Fruit fly (Drosophila melanogaster) Kc167 (cell line): ENCODE results near the gene lbl.

Experiments used
- Myc ChIP-seq: fragments of >200 bp; optimal IDR thresholded peaks from 2 replicates; lab custom pipeline; 2017; ENCODE audit warnings: missing external identifiers
- Sin3A ChIP-seq: fragments of >200 bp; optimal IDR thresholded peaks from 2 replicates; lab custom pipeline; 2018; ENCODE audit warnings: missing external identifiers
- h ChIP-seq: fragments of >200 bp; optimal IDR thresholded peaks from 3 replicates; lab custom pipeline; 2018; ENCODE audit warnings: missing external identifiers
- insv ChIP-seq: fragments of >200 bp; optimal IDR thresholded peaks from 3 replicates; lab custom pipeline; 2018; ENCODE audit warnings: missing external identifiers
- psq ChIP-seq: fragments of >200 bp; optimal IDR thresholded peaks from 2 replicates; lab custom pipeline; 2017; ENCODE audit warnings: missing external identifiers
- ttk ChIP-seq: sonication (Bioruptor generic); optimal IDR thresholded peaks from 2 replicates; lab custom pipeline; 2017; ENCODE audit warnings: missing external identifiers

lbl gene

dm6 chr3R:21433879-21434559 lies at the start of gene lbl:
TSS of gene lbl (minus strand) at chr3R:21434133.
- TF ChIP-seq Myc (lab: Kevin White, UChicago), result no peak
- TF ChIP-seq Sin3A, result no peak
- no peak for TF ChIP-seq insv (lab: Kevin White, UChicago)
- TF ChIP-seq psq (lab: Kevin White, UChicago), result no peak
- TF ChIP-seq h (lab: Kevin White, UChicago), result no peak

- TF ChIP-seq insv (lab: Kevin White, UChicago) (no peak), psq (lab: Kevin White, UChicago) (no peak), Sin3A (no peak), ttk (lab: Kevin White, UChicago) (no peak), h (lab: Kevin White, UChicago) (no peak), Myc (lab: Kevin White, UChicago) (no peak)
Measured at dm6 chr3R:21481960-21482359, 48.0 kb upstream of the lbl start, which contains the start of gene Fancm. TSS of gene Fancm (plus strand) at chr3R:21482325.

- no peak for TF ChIP-seq Myc (lab: Kevin White, UChicago)
- no peak for TF ChIP-seq ttk (lab: Kevin White, UChicago)
- TF ChIP-seq insv (lab: Kevin White, UChicago), result no peak
- TF ChIP-seq psq (lab: Kevin White, UChicago), result no peak
- TF ChIP-seq h (lab: Kevin White, UChicago), result no peak
- TF ChIP-seq Sin3A, result no peak
Measured at dm6 chr3R:21471179-21471578, 37.2 kb upstream of the lbl start.

- TF ChIP-seq psq (lab: Kevin White, UChicago) (no peak), Myc (lab: Kevin White, UChicago) (no peak), ttk (lab: Kevin White, UChicago) (no peak), insv (lab: Kevin White, UChicago) (no peak), h (lab: Kevin White, UChicago) (no peak), Sin3A (no peak)
Measured at dm6 chr3R:21470272-21470671, 36.3 kb upstream of the lbl start.

dm6 chr3R:21459948-21460347 lies 26.0 kb upstream of the lbl start:
- no peak for TF ChIP-seq psq (lab: Kevin White, UChicago)
- no peak for TF ChIP-seq h (lab: Kevin White, UChicago)
- TF ChIP-seq ttk (lab: Kevin White, UChicago), result no peak
- no peak for TF ChIP-seq Sin3A
- TF ChIP-seq insv (lab: Kevin White, UChicago), result no peak
- no peak for TF ChIP-seq Myc (lab: Kevin White, UChicago)

dm6 chr3R:21458445-21458844 lies 24.5 kb upstream of the lbl start:
- TF ChIP-seq h (lab: Kevin White, UChicago), result no peak
- no peak for TF ChIP-seq insv (lab: Kevin White, UChicago)

dm6 chr3R:21456774-21457173 lies 22.8 kb upstream of the lbl start:
- TF ChIP-seq insv (lab: Kevin White, UChicago), result no peak
- no peak for TF ChIP-seq h (lab: Kevin White, UChicago)

DNA sequence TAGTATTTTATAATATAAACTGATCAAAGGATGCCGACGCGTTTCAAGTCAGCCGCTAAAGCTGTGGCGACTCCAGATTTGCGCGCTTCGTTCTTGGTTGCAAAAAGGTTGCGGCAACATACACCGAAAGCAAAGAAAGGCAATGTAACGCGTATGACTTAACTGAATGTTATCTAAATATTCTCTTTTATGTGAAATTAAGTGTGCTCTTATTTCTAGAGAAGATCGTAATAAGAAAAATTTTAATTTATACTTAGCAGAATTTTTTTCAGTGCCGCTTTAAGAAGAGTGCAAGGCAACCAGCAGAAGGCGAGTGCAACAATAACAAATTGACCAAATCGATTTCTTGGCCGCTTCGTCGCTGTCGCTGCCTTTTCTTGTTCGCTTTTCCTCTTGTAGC lies 18.2 kb upstream of the lbl start:
- TF ChIP-seq h (lab: Kevin White, UChicago) (no peak), Sin3A (no peak)

DNA sequence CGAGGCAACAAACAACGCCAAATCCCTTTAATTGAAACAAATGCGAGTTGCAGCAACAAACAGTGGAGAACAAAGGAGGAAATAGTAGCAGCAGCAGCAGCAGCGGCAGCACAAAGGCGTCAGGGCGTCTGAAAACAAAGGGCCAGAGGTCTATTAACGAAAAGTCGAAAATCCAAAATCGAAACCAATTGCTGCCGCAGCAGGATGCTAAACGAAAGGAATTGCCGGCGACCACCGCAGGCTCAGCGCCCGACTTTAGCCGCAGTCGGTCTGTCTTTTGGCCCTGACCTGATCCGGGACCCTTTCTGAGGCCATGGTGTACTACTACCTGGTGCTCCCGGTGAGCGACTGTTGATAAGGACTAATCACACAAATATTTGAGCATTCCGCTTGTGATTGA lies 13.7 kb upstream of the lbl start:
- TF ChIP-seq ttk (lab: Kevin White, UChicago), result no peak
- TF ChIP-seq h (lab: Kevin White, UChicago), result no peak
- TF ChIP-seq Myc (lab: Kevin White, UChicago), result no peak
- no peak for TF ChIP-seq psq (lab: Kevin White, UChicago)

DNA sequence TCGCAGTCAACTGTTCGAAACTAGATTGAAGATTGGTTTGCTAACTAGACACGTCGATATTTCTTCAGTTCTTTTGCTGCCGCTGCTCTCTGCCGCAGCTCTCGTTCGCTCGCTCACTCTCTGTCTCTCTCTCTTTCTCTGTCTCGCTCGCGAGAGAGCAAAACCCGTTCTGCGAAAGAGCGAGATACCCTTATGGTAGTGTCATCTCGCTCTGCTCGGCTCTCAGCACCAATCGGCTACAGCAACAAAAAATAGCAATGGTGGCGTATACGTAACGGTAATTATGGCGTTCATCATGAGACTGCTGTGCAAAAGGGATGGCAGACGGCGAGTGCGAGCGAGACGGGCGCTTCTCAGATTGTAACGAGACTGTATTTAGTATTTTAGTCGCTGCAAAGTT lies 12.4 kb upstream of the lbl start, which contains the start of gene lbe:
Gene lbe (minus strand): TSS at position 204 of the 400 bp plus-strand sequence.
- no peak for TF ChIP-seq psq (lab: Kevin White, UChicago)
- TF ChIP-seq ttk (lab: Kevin White, UChicago), result no peak
- no peak for TF ChIP-seq Myc (lab: Kevin White, UChicago)
- TF ChIP-seq insv (lab: Kevin White, UChicago), result no peak
- TF ChIP-seq Sin3A, result no peak
- TF ChIP-seq h (lab: Kevin White, UChicago), result no peak

dm6 chr3R:21445327-21445726 lies 11.4 kb upstream of the lbl start:
- TF ChIP-seq psq (lab: Kevin White, UChicago), result no peak

DNA sequence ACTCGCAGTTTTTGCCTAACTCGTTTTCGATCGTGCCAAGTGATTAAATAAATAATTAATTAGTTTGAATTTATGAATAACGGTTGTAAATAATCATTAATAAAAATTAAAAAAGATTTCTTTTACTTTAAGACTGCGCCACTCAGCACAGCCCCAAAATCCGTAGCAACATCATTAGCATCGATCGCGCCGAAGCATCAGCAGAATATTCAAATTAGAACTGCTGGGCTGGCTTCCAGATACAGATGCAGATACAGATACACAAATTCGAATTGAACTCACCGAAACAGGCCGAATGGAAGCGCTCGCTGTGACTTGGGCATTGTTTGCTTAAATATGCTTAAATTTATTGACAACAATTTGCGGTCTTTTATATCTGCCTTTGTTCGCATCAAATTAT lies 6.8 kb upstream of the lbl start:
- no peak for TF ChIP-seq Sin3A
- TF ChIP-seq h (lab: Kevin White, UChicago), result no peak
- TF ChIP-seq psq (lab: Kevin White, UChicago), result no peak
- no peak for TF ChIP-seq insv (lab: Kevin White, UChicago)
- TF ChIP-seq ttk (lab: Kevin White, UChicago), result no peak
- TF ChIP-seq Myc (lab: Kevin White, UChicago), result no peak

DNA sequence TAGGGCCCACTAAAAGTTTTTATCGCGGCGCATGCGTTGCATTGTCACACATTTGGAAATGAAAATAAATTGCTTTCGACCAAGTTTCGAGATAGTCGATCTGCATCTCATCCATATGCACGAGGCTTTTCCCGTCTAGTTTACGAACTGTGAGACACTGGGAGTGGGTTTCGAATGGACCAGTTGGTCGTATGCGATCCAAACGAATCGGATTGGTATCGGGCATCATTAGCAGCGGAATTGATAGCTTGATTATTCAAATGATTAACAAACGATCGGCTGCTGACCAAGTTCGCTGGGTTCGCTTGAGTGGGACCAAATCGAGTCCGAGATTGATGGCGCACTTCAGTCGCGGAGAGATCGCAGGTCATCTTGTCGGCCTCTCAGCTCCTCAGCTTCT lies 6.2 kb upstream of the lbl start:
- TF ChIP-seq h (lab: Kevin White, UChicago) (no peak), Myc (lab: Kevin White, UChicago) (no peak), ttk (lab: Kevin White, UChicago) (no peak), insv (lab: Kevin White, UChicago) (no peak), Sin3A (no peak), psq (lab: Kevin White, UChicago) (no peak)
